Worm (Caenorhabditis elegans) whole organism, L4 larva: ENCODE measurements around the gene col-103.

ENCODE experiments used
- F10B5.3 ChIP-seq: sonication (generic microtip); optimal IDR thresholded peaks from 2 replicates; lab custom pipeline; 2016; ENCODE audit warnings: mild to moderate bottlenecking, missing genetic modification characterization, missing compliant biosample characterization
- R02D3.7 ChIP-seq: fragments of 150-350 bp; sonication (generic microtip); optimal IDR thresholded peaks from 3 replicates; lab custom pipeline; 2014; ENCODE audit warnings: missing biosample characterization, missing genetic modification characterization
- T20F7.1 ChIP-seq: fragments of 200-800 bp; sonication (Bioruptor generic); optimal IDR thresholded peaks from 2 replicates; lab custom pipeline; 2018; ENCODE audit warnings: mild to moderate bottlenecking, missing genetic modification characterization, missing compliant biosample characterization
- T26A8.4 ChIP-seq: fragments of 200-800 bp; sonication (Bioruptor generic); IDR thresholded peaks from 2 replicates; pipeline ENCODE4 v1.3.6; 2022; ENCODE audit warnings: missing genetic modification characterization, missing compliant biosample characterization
- Y48G9A.11 ChIP-seq: fragments of 200-800 bp; sonication (Bioruptor generic); IDR thresholded peaks from 2 replicates; pipeline ENCODE4 v1.3.6; 2022; ENCODE audit warnings: missing genetic modification reagents, missing genetic modification characterization, missing compliant biosample characterization
- Y5F2A.4 ChIP-seq: fragments of 200-800 bp; sonication (Bioruptor generic); optimal IDR thresholded peaks from 2 replicates; lab custom pipeline; 2018; ENCODE audit warnings: mild to moderate bottlenecking, missing genetic modification characterization, missing compliant biosample characterization
- Y75B8A.6 ChIP-seq: fragments of 200-800 bp; sonication (Bioruptor generic); IDR thresholded peaks from 2 replicates; pipeline ENCODE4 v1.3.6; 2022; ENCODE audit warnings: missing genetic modification reagents, missing genetic modification characterization, missing compliant biosample characterization
- aha-1 ChIP-seq: fragments of 150-350 bp; peaks from one replicate; lab custom pipeline; 2014; ENCODE audit warnings: missing biosample characterization, missing genetic modification characterization
- aly-2 ChIP-seq: sonication (generic microtip); optimal IDR thresholded peaks from 2 replicates; lab custom pipeline; 2018; ENCODE audit warnings: missing biosample characterization, missing genetic modification characterization
- arid-1 ChIP-seq: fragments of 200-800 bp; sonication (Bioruptor generic); conservative IDR thresholded peaks from 2 replicates; pipeline ENCODE4 v1.3.6; 2022; ENCODE audit warnings: missing genetic modification reagents, missing genetic modification characterization, missing compliant biosample characterization
- ceh-32 ChIP-seq: sonication (generic microtip); optimal IDR thresholded peaks from 2 replicates; lab custom pipeline; 2016; ENCODE audit warnings: mild to moderate bottlenecking, missing genetic modification characterization, missing compliant biosample characterization; ENCODE audit not compliant: poor library complexity
- ceh-62 ChIP-seq: sonication (generic microtip); optimal IDR thresholded peaks from 2 replicates; lab custom pipeline; 2017; ENCODE audit warnings: missing biosample characterization, missing genetic modification characterization
- cey-2 ChIP-seq: sonication (generic microtip); optimal IDR thresholded peaks from 3 replicates; lab custom pipeline; 2017; ENCODE audit warnings: missing genetic modification characterization, mild to moderate bottlenecking, missing compliant biosample characterization, antibody characterized with exemption, borderline replicate concordance; ENCODE audit not compliant: insufficient read depth
- daf-12 ChIP-seq: fragments of 150-350 bp; optimal IDR thresholded peaks from 2 replicates; lab custom pipeline; 2014; ENCODE audit warnings: missing biosample characterization, missing genetic modification reagents, missing genetic modification characterization
- daf-19 ChIP-seq: fragments of 200-800 bp; sonication (Bioruptor generic); conservative IDR thresholded peaks from 2 replicates; pipeline ENCODE4 v1.3.6; 2022; ENCODE audit warnings: missing genetic modification characterization, missing compliant biosample characterization
- dmd-6 ChIP-seq: fragments of 200-800 bp; sonication (Bioruptor generic); IDR thresholded peaks from 2 replicates; pipeline ENCODE4 v1.3.6; 2022; ENCODE audit warnings: missing genetic modification reagents, missing genetic modification characterization, missing compliant biosample characterization
- dmd-8 ChIP-seq: fragments of 200-800 bp; sonication (Bioruptor generic); IDR thresholded peaks from 2 replicates; pipeline ENCODE4 v1.3.6; 2022; ENCODE audit warnings: missing genetic modification characterization, missing compliant biosample characterization
- dmd-9 ChIP-seq: fragments of 200-800 bp; sonication (Bioruptor generic); IDR thresholded peaks from 2 replicates; pipeline ENCODE4 v1.3.6; 2022; ENCODE audit warnings: missing genetic modification reagents, missing genetic modification characterization, missing compliant biosample characterization
- dpl-1 ChIP-seq: fragments of 150-350 bp; optimal IDR thresholded peaks from 2 replicates; lab custom pipeline; 2014; ENCODE audit warnings: missing biosample characterization, missing genetic modification reagents, missing genetic modification characterization
- egl-27 ChIP-seq: sonication (generic microtip); optimal IDR thresholded peaks from 3 replicates; lab custom pipeline; 2017; ENCODE audit warnings: missing biosample characterization, missing genetic modification reagents, missing genetic modification characterization
- hmg-1.1 ChIP-seq: fragments of 200-800 bp; sonication (Bioruptor generic); IDR thresholded peaks from 2 replicates; pipeline ENCODE4 v1.3.6; 2022; ENCODE audit warnings: missing genetic modification reagents, missing genetic modification characterization, missing compliant biosample characterization
- lim-7 ChIP-seq: fragments of 200-800 bp; sonication (Bioruptor generic); IDR thresholded peaks from 2 replicates; pipeline ENCODE4 v1.3.6; 2022; ENCODE audit warnings: missing genetic modification characterization, missing compliant biosample characterization
- lin-13 ChIP-seq: fragments of 150-350 bp; optimal IDR thresholded peaks from 2 replicates; lab custom pipeline; 2014; ENCODE audit warnings: missing biosample characterization, missing genetic modification reagents, missing genetic modification characterization
- mdl-1 ChIP-seq, 2 experiments: fragments of 150-350 bp in 1 of 2; sonication (generic microtip) in 1 of 2; optimal IDR thresholded peaks; 2 replicates each; lab custom pipeline; 2014 to 2017; ENCODE audit warnings: missing biosample characterization in 2 of 2, missing genetic modification characterization in 2 of 2
- mdt-29 ChIP-seq: fragments of 200-800 bp; sonication (Bioruptor generic); IDR thresholded peaks from 2 replicates; pipeline ENCODE4 v1.3.6; 2022; ENCODE audit warnings: missing genetic modification reagents, missing genetic modification characterization, missing compliant biosample characterization
- mep-1 ChIP-seq: fragments of 150-350 bp; sonication (generic microtip); optimal IDR thresholded peaks from 3 replicates; lab custom pipeline; 2014; ENCODE audit warnings: missing biosample characterization, missing genetic modification characterization
- mxl-2 ChIP-seq: fragments of 200-800 bp; sonication (Bioruptor generic); conservative IDR thresholded peaks from 2 replicates; pipeline ENCODE4 v1.3.6; 2022; ENCODE audit warnings: missing genetic modification reagents, missing genetic modification characterization, missing compliant biosample characterization
- mxl-3 ChIP-seq: fragments of 200-800 bp; sonication (Bioruptor generic); optimal IDR thresholded peaks from 2 replicates; lab custom pipeline; 2018; ENCODE audit warnings: mild to moderate bottlenecking, missing genetic modification characterization, missing compliant biosample characterization
- nhr-237 ChIP-seq: sonication (generic microtip); optimal IDR thresholded peaks from 2 replicates; lab custom pipeline; 2017; ENCODE audit warnings: missing biosample characterization, missing genetic modification characterization
- nhr-25 ChIP-seq: sonication (generic microtip); optimal IDR thresholded peaks from 2 replicates; lab custom pipeline; 2017; ENCODE audit warnings: missing genetic modification characterization, mild to moderate bottlenecking, missing compliant biosample characterization, antibody characterized with exemption, moderate library complexity, borderline replicate concordance; ENCODE audit not compliant: insufficient read depth
- nhr-42 ChIP-seq: fragments of 200-800 bp; sonication (Bioruptor generic); IDR thresholded peaks from 2 replicates; pipeline ENCODE4 v1.3.6; 2022; ENCODE audit warnings: missing genetic modification characterization, missing compliant biosample characterization
- nhr-77 ChIP-seq: fragments of 150-350 bp; optimal IDR thresholded peaks from 2 replicates; lab custom pipeline; 2014; ENCODE audit warnings: missing biosample characterization, missing genetic modification characterization
- php-3 ChIP-seq: fragments of 200-800 bp; sonication (Bioruptor generic); IDR thresholded peaks from 2 replicates; pipeline ENCODE4 v1.3.6; 2022; ENCODE audit warnings: missing genetic modification reagents, missing genetic modification characterization, missing compliant biosample characterization
- pqm-1 ChIP-seq: sonication (generic microtip); optimal IDR thresholded peaks from 2 replicates; lab custom pipeline; 2017; ENCODE audit warnings: missing biosample characterization, missing genetic modification characterization
- spr-1 ChIP-seq: sonication (generic microtip); optimal IDR thresholded peaks from 2 replicates; lab custom pipeline; 2016; ENCODE audit warnings: mild to moderate bottlenecking, missing genetic modification characterization, missing compliant biosample characterization
- tag-97 ChIP-seq: fragments of 200-800 bp; sonication (Bioruptor generic); IDR thresholded peaks from 2 replicates; pipeline ENCODE4 v1.3.6; 2022; ENCODE audit warnings: missing genetic modification characterization, missing compliant biosample characterization
- unc-62 ChIP-seq, 3 experiments: fragments of 150-350 bp in 1 of 3; sonication (generic microtip); optimal IDR thresholded peaks in 2 of 3; peaks in 1 of 3; 1 replicate in 1 of 3; 2 replicates in 2 of 3; lab custom pipeline; 2014 to 2017; ENCODE audit warnings: missing biosample characterization in 3 of 3, missing genetic modification characterization in 3 of 3, missing genetic modification reagents in 3 of 3, missing genotype in 1 of 3
- vab-7 ChIP-seq: fragments of 200-800 bp; sonication (Bioruptor generic); IDR thresholded peaks from 2 replicates; pipeline ENCODE4 v1.3.6; 2022; ENCODE audit warnings: missing genetic modification reagents, missing genetic modification characterization, missing compliant biosample characterization
- zfp-2 ChIP-seq: sonication (generic microtip); optimal IDR thresholded peaks from 2 replicates; lab custom pipeline; 2016; ENCODE audit warnings: mild to moderate bottlenecking, missing genetic modification characterization, missing compliant biosample characterization
- ztf-11 ChIP-seq: fragments of 150-350 bp; optimal IDR thresholded peaks from 2 replicates; lab custom pipeline; 2014; ENCODE audit warnings: missing biosample characterization, missing genetic modification characterization

Gene col-103

DNA sequence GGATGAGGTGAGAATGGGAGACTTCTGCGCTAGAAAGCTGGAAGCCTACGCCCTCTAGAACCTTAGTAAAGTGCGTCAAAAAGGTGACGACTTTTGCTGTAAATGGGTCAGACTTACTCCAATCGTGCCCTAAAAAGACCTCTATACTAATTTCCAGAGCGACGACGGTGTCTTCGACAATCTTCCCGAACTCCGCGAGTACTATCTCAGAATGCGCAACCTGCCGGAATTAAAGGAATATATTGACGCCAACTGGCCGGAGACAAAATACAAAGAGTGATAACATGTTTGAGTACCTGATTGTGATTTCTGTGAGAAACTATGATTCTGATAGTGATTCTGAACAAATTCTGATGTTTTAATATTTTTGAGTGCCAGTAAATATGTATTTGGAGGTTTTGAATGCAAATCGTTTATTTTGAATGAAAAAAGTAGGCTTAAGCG is 1.4 kb downstream of the col-103 start (continued):
- TF ChIP-seq dpl-1 (GFP tag; lab: Kevin White, UChicago) = no peak
- no peak for TF ChIP-seq spr-1
- no peak for TF ChIP-seq ceh-62
- TF ChIP-seq T26A8.4 (GFP tag; lab: Robert Waterston, UW) = no peak
- TF ChIP-seq mxl-2 (GFP tag; lab: Robert Waterston, UW) = no peak
- no peak for TF ChIP-seq daf-12 (tag; lab: Kevin White, UChicago)
- no peak for TF ChIP-seq lim-7 (GFP tag; lab: Robert Waterston, UW)
- no peak for TF ChIP-seq cey-2 (tag; lab: Kevin White, UChicago)
- no peak for TF ChIP-seq nhr-237 (tag; lab: Kevin White, UChicago)
- no peak for TF ChIP-seq lin-13 (GFP tag; lab: Kevin White, UChicago)
- TF ChIP-seq nhr-25 (tag; lab: Kevin White, UChicago) = peak; percentile 32
- no peak for TF ChIP-seq aly-2
- peak; percentile 40 for TF ChIP-seq nhr-77 (tag; lab: Kevin White, UChicago)
- TF ChIP-seq nhr-42 (GFP tag; lab: Robert Waterston, UW) = no peak
- no peak for TF ChIP-seq Y75B8A.6 (GFP tag; lab: Robert Waterston, UW)

DNA sequence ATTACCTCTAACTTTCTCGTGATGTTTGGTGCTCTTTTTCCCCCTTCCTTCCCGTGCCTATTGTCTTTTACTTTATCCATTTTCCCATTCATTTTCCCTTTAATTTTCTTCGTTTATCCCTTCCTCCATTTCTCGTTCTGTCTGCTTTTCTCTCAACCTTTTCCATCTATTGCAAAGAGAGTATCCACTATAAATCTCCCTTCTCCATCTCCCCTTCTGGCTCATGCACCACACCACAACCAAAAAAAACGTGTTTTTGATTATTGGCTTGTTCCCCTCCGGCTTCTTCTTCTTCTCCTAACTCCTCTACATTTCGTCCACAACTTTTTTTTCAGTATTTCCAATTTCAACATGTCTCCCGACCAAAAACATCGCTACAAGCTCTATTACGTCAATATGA is 3.2 kb downstream of the col-103 start, which contains the start of gene gst-40:
Gene gst-40 (plus strand): TSS at position 236 of the 400 bp plus-strand sequence.
- no peak for TF ChIP-seq php-3 (GFP tag; lab: Robert Waterston, UW)
- TF ChIP-seq zfp-2 (tag; lab: Kevin White, UChicago) = no peak
- TF ChIP-seq arid-1 (GFP tag; lab: Robert Waterston, UW) = no peak
- no peak for TF ChIP-seq mxl-3 (GFP tag; lab: Kevin White, UChicago)
- no peak for TF ChIP-seq mdl-1 (tag; optimal IDR thresholded peaks at IDR 0.05; lab: Kevin White, UChicago)
- TF ChIP-seq pqm-1 = no peak
- no peak for TF ChIP-seq egl-27 (tag; lab: Kevin White, UChicago)
- no peak for TF ChIP-seq mxl-2 (GFP tag; lab: Robert Waterston, UW)
- TF ChIP-seq T26A8.4 (GFP tag; lab: Robert Waterston, UW) = no peak
- no peak for TF ChIP-seq R02D3.7 (tag; lab: Kevin White, UChicago)
- TF ChIP-seq vab-7 (GFP tag; lab: Robert Waterston, UW) = no peak
- TF ChIP-seq mep-1 = no peak
- no peak for TF ChIP-seq dmd-9 (GFP tag; lab: Robert Waterston, UW)
- TF ChIP-seq aha-1 = peak; percentile 63
- TF ChIP-seq hmg-1.1 (GFP tag; lab: Robert Waterston, UW) = 0 out of 2 replicates have a peak, but pooled peaks have one; percentile 26
- TF ChIP-seq, all 104 proteins: peak for 2

DNA sequence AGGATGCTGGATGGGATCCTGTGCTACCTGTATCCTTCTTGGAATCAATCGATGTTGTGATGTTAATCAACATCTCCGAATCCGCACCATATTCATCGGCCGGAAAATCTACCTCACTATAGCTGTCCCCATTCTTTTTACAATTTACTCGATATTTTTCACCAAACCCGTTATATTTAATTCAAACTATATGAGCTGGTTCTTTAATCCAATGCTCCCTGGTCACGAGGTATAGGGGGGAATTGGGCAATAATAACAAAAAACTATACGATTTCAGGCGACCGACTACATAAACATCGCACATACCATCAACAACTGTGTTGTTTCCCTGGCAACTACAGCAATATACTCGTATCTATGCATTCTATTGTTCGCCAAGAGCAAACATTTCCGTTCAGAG is 5.9 kb downstream of the col-103 start:
- TF ChIP-seq unc-62 (GFP tag; optimal IDR thresholded peaks at IDR 0.05 in 1 of 2; lab: Kevin White, UChicago) (peak in 1 of 2 experiments; percentile 47), unc-62 (tag; optimal IDR thresholded peaks at IDR 0.05; lab: Kevin White, UChicago) (no peak), ceh-32 (tag; lab: Kevin White, UChicago) (no peak), aha-1 (peak; percentile 63), Y5F2A.4 (GFP tag; lab: Kevin White, UChicago) (no peak)

DNA sequence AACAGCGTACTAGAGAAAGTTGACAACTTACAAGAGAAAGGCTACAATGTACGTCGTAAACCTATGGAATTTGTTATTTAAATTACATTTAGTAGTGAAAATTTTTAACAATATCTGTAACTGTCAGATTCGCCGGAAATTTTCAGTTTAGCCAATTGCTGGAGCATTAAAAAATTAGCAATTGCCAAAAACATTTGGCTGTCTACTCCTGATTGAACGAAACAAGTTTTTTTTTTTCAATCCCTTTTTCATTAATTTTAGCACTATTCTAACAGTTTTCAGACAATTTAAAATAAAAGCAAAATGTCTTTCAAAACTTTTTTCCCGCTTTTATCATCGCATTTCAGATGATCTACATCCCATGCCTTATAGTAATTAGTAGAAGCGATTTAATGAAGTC is 6.5 kb downstream of the col-103 start:
- TF ChIP-seq Y48G9A.11 (no peak), aha-1 (peak; percentile 38), ceh-32 (tag; lab: Kevin White, UChicago) (no peak), unc-62 (GFP tag; optimal IDR thresholded peaks at IDR 0.05 in 1 of 2; lab: Kevin White, UChicago) (peak in 1 of 2 experiments; percentile 94), unc-62 (tag; optimal IDR thresholded peaks at IDR 0.05; lab: Kevin White, UChicago) (no peak)
- TF ChIP-seq, all 104 proteins: peak for 2

DNA sequence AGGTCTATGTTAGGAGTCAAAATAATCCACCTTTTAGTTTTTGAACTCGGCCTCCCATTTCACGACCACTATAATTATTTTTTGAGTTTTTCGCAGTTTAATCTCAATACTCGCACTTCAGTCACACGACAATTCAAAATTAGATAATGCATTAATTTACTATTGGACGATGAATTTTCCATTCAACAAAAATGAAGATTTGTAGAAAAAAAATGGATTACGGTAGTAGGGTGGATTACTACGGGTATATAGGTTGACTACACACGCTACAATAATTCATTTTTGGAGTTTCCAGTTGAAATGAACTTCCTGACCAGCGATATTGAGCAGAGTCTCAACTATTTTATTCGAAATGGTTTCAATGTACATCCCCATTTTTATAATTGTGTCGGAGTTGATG is 7.1 kb downstream of the col-103 start, which contains the start of gene srt-23:
Gene srt-23 (plus strand): TSS at position 301 of the 400 bp plus-strand sequence.
- no peak for TF ChIP-seq mdt-29
- no peak for TF ChIP-seq T20F7.1 (GFP tag; lab: Kevin White, UChicago)
- TF ChIP-seq tag-97 (GFP tag; lab: Robert Waterston, UW) = no peak
- TF ChIP-seq dmd-8 (GFP tag; lab: Robert Waterston, UW) = no peak
- no peak for TF ChIP-seq lin-13 (GFP tag; lab: Kevin White, UChicago)
- TF ChIP-seq F10B5.3 (tag; lab: Kevin White, UChicago) = no peak
- no peak for TF ChIP-seq ztf-11 (tag; lab: Kevin White, UChicago)
- no peak for TF ChIP-seq nhr-42 (GFP tag; lab: Robert Waterston, UW)
- TF ChIP-seq dmd-6 (GFP tag; lab: Robert Waterston, UW) = no peak
- no peak for TF ChIP-seq daf-19 (GFP tag; lab: Robert Waterston, UW)
